Worm (Caenorhabditis elegans) whole organism, L1 larva: ENCODE data around the gene piki-1.
A peak's percentile ranks its signal among the peaks of the same experiment; 100 is the strongest.

Source experiments
- Y116A8C.19 ChIP-seq: sonication (generic microtip); optimal IDR thresholded peaks from 2 replicates; lab custom pipeline; 2016; ENCODE audit warnings: missing compliant biosample characterization, missing genetic modification characterization, borderline replicate concordance
- blmp-1 ChIP-seq: fragments of 150-350 bp; optimal IDR thresholded peaks from 2 replicates; lab custom pipeline; 2014; ENCODE audit warnings: missing biosample characterization, missing genetic modification characterization
- ceh-63 ChIP-seq: fragments of 200-800 bp; sonication (Bioruptor generic); optimal IDR thresholded peaks from 2 replicates; lab custom pipeline; 2018; ENCODE audit warnings: mild to moderate bottlenecking, missing genetic modification characterization, missing compliant biosample characterization
- ceh-8 ChIP-seq: fragments of 200-800 bp; sonication (Bioruptor generic); optimal IDR thresholded peaks from 2 replicates; lab custom pipeline; 2018; ENCODE audit warnings: mild to moderate bottlenecking, missing genetic modification characterization, moderate library complexity, missing compliant biosample characterization
- ceh-88 ChIP-seq: fragments of 200-800 bp; sonication (Bioruptor generic); IDR thresholded peaks from 2 replicates; pipeline ENCODE4 v1.3.6; 2022; ENCODE audit warnings: missing genetic modification characterization, missing compliant biosample characterization
- dpl-1 ChIP-seq, 3 experiments: fragments of 150-350 bp in 2 of 3; sonication (generic microtip) in 1 of 3; optimal IDR thresholded peaks; 2 replicates each; lab custom pipeline; 2014 to 2017; ENCODE audit warnings: missing biosample characterization in 3 of 3, missing genetic modification characterization in 3 of 3, missing genetic modification reagents in 3 of 3
- dsc-1 ChIP-seq: sonication (generic microtip); optimal IDR thresholded peaks from 2 replicates; lab custom pipeline; 2016; ENCODE audit warnings: mild to moderate bottlenecking, missing genetic modification characterization, missing compliant biosample characterization
- efl-1 ChIP-seq, 4 experiments: fragments of 150-350 bp; optimal IDR thresholded peaks in 3 of 4; peaks in 1 of 4; 1 replicate in 1 of 4; 2 replicates in 3 of 4; lab custom pipeline; 2014; ENCODE audit warnings: missing biosample characterization in 2 of 4, missing genetic modification characterization in 2 of 4, missing genetic modification reagents in 2 of 4
- efl-3 ChIP-seq: fragments of 200-800 bp; sonication (Bioruptor generic); optimal IDR thresholded peaks from 2 replicates; lab custom pipeline; 2018; ENCODE audit warnings: mild to moderate bottlenecking, missing genetic modification characterization, missing compliant biosample characterization
- egl-13 ChIP-seq: sonication (generic microtip); optimal IDR thresholded peaks from 2 replicates; lab custom pipeline; 2016; ENCODE audit warnings: missing genotype, missing genetic modification reagents, missing genetic modification characterization, missing compliant biosample characterization
- egl-27 ChIP-seq, 2 experiments: fragments of 150-350 bp in 1 of 2; sonication (generic microtip); optimal IDR thresholded peaks; 3 replicates each; lab custom pipeline; 2017 to 2018; ENCODE audit warnings: missing biosample characterization in 2 of 2, missing genetic modification characterization in 2 of 2, missing genetic modification reagents in 2 of 2
- elt-3 ChIP-seq, 6 experiments: fragments of 150-350 bp in 1 of 6; sonication (generic microtip); optimal IDR thresholded peaks; 2 replicates each; lab custom pipeline; 2017 to 2018; ENCODE audit warnings: missing biosample characterization in 6 of 6, missing genetic modification characterization in 6 of 6, inconsistent platforms in 1 of 6
- ets-5 ChIP-seq: fragments of 200-800 bp; sonication (Bioruptor generic); IDR thresholded peaks from 2 replicates; pipeline ENCODE4 v1.3.6; 2022; ENCODE audit warnings: missing genetic modification characterization, missing compliant biosample characterization
- fkh-10 ChIP-seq: sonication (generic microtip); optimal IDR thresholded peaks from 2 replicates; lab custom pipeline; 2017; ENCODE audit warnings: missing biosample characterization, missing genetic modification reagents, missing genetic modification characterization
- grh-1 ChIP-seq: fragments of 200-800 bp; sonication (Bioruptor generic); IDR thresholded peaks from 2 replicates; pipeline ENCODE4 v1.3.6; 2022; ENCODE audit warnings: missing genetic modification reagents, missing genetic modification characterization, missing compliant biosample characterization
- hlh-4 ChIP-seq: sonication (generic microtip); optimal IDR thresholded peaks from 2 replicates; lab custom pipeline; 2016; ENCODE audit warnings: mild to moderate bottlenecking, missing genetic modification characterization, missing compliant biosample characterization
- hpl-2 ChIP-seq: fragments of 150-350 bp; optimal IDR thresholded peaks from 2 replicates; lab custom pipeline; 2014; ENCODE audit warnings: missing biosample characterization, missing genetic modification reagents, missing genetic modification characterization
- irx-1 ChIP-seq: sonication (generic microtip); optimal IDR thresholded peaks from 2 replicates; lab custom pipeline; 2016; ENCODE audit warnings: missing genetic modification characterization, missing compliant biosample characterization
- jun-1 ChIP-seq: fragments of 150-350 bp; optimal IDR thresholded peaks from 2 replicates; lab custom pipeline; 2014; ENCODE audit warnings: missing biosample characterization, missing genetic modification reagents, missing genetic modification characterization
- lin-14 ChIP-seq: fragments of 200-800 bp; sonication (Bioruptor generic); optimal IDR thresholded peaks from 2 replicates; lab custom pipeline; 2018; ENCODE audit warnings: mild to moderate bottlenecking, missing genetic modification characterization, moderate library complexity, missing compliant biosample characterization
- lin-35 ChIP-seq, 2 experiments: fragments of 150-350 bp; optimal IDR thresholded peaks; 2 replicates each; lab custom pipeline; 2014; ENCODE audit warnings: missing biosample characterization in 2 of 2, missing genetic modification characterization in 2 of 2, missing genetic modification reagents in 2 of 2
- lir-3 ChIP-seq: sonication (generic microtip); optimal IDR thresholded peaks from 2 replicates; lab custom pipeline; 2016; ENCODE audit warnings: mild to moderate bottlenecking, missing genetic modification characterization, moderate library complexity, missing compliant biosample characterization; ENCODE audit not compliant: poor library complexity
- mab-9 ChIP-seq: fragments of 200-800 bp; sonication (Bioruptor generic); IDR thresholded peaks from 2 replicates; pipeline ENCODE4 v1.3.6; 2022; ENCODE audit warnings: missing genetic modification reagents, missing genetic modification characterization, missing compliant biosample characterization
- mep-1 ChIP-seq: fragments of 150-350 bp; optimal IDR thresholded peaks from 2 replicates; lab custom pipeline; 2014; ENCODE audit warnings: missing biosample characterization, missing genetic modification characterization
- nhr-19 ChIP-seq: fragments of 200-800 bp; sonication (Bioruptor generic); conservative IDR thresholded peaks from 2 replicates; pipeline ENCODE4 v1.3.6; 2022; ENCODE audit warnings: missing genetic modification characterization, missing compliant biosample characterization
- nhr-20 ChIP-seq: sonication (generic microtip); optimal IDR thresholded peaks from 2 replicates; lab custom pipeline; 2016; ENCODE audit warnings: mild to moderate bottlenecking, missing genetic modification characterization, missing compliant biosample characterization
- nhr-28 ChIP-seq: fragments of 150-350 bp; optimal IDR thresholded peaks from 2 replicates; lab custom pipeline; 2014; ENCODE audit warnings: missing biosample characterization, missing genetic modification characterization
- nhr-71 ChIP-seq: sonication (generic microtip); optimal IDR thresholded peaks from 2 replicates; lab custom pipeline; 2016; ENCODE audit warnings: mild to moderate bottlenecking, missing genetic modification characterization, moderate library complexity, missing compliant biosample characterization
- nhr-76 ChIP-seq: sonication (generic microtip); optimal IDR thresholded peaks from 2 replicates; lab custom pipeline; 2017; ENCODE audit warnings: missing biosample characterization, missing genetic modification characterization
- nhr-85 ChIP-seq: sonication (generic microtip); peaks from one replicate; lab custom pipeline; 2016; ENCODE audit warnings: missing genetic modification characterization, inconsistent platforms, missing compliant biosample characterization
- nhr-90 ChIP-seq: sonication (generic microtip); optimal IDR thresholded peaks from 2 replicates; lab custom pipeline; 2016; ENCODE audit warnings: mild to moderate bottlenecking, missing genetic modification characterization, missing compliant biosample characterization; ENCODE audit not compliant: poor library complexity
- pax-3 ChIP-seq: fragments of 200-800 bp; sonication (Bioruptor generic); optimal IDR thresholded peaks from 2 replicates; lab custom pipeline; 2018; ENCODE audit warnings: mild to moderate bottlenecking, missing genetic modification characterization, moderate library complexity, missing compliant biosample characterization
- skn-1 ChIP-seq: fragments of 150-350 bp; optimal IDR thresholded peaks from 2 replicates; lab custom pipeline; 2014; ENCODE audit warnings: missing biosample characterization, missing genetic modification characterization
- snpc-4 ChIP-seq: fragments of 150-350 bp; optimal IDR thresholded peaks from 2 replicates; lab custom pipeline; 2014; ENCODE audit warnings: missing biosample characterization, missing genetic modification characterization
- snu-23 ChIP-seq: sonication (generic microtip); optimal IDR thresholded peaks from 2 replicates; lab custom pipeline; 2016; ENCODE audit warnings: missing genetic modification characterization, missing compliant biosample characterization
- tbx-2 ChIP-seq: sonication (generic microtip); optimal IDR thresholded peaks from 2 replicates; lab custom pipeline; 2016; ENCODE audit warnings: missing genetic modification characterization, missing compliant biosample characterization
- unc-130 ChIP-seq: fragments of 150-350 bp; optimal IDR thresholded peaks from 2 replicates; lab custom pipeline; 2017; ENCODE audit warnings: missing biosample characterization, missing genetic modification characterization, inconsistent platforms
- unc-86 ChIP-seq: sonication (generic microtip); optimal IDR thresholded peaks from 2 replicates; lab custom pipeline; 2016; ENCODE audit warnings: missing genetic modification characterization, missing compliant biosample characterization
- vab-15 ChIP-seq: sonication (generic microtip); optimal IDR thresholded peaks from 2 replicates; lab custom pipeline; 2017; ENCODE audit warnings: missing genotype, mild to moderate bottlenecking, missing genetic modification characterization, missing compliant biosample characterization
- zag-1 ChIP-seq: fragments of 150-350 bp; optimal IDR thresholded peaks from 2 replicates; lab custom pipeline; 2014; ENCODE audit warnings: missing biosample characterization, missing genetic modification characterization
- zip-4 ChIP-seq: fragments of 200-800 bp; sonication (Bioruptor generic); optimal IDR thresholded peaks from 2 replicates; lab custom pipeline; 2018; ENCODE audit warnings: mild to moderate bottlenecking, missing genetic modification characterization, moderate library complexity, missing compliant biosample characterization
- ztf-4 ChIP-seq: fragments of 150-350 bp; optimal IDR thresholded peaks from 2 replicates; lab custom pipeline; 2014; ENCODE audit warnings: missing biosample characterization, missing genetic modification characterization

Gene piki-1

ce11 chrX:15264149-15264548, 17.9 kb upstream of the piki-1 start:
- peak; percentile 97 for TF ChIP-seq nhr-85
- peak; percentile 21 for TF ChIP-seq tbx-2
- peak; percentile 76 for TF ChIP-seq nhr-20
- TF ChIP-seq mep-1 (tag; lab: Kevin White, UChicago): peak; percentile 22
- no peak for TF ChIP-seq unc-86
- no peak for TF ChIP-seq skn-1 (tag; lab: Kevin White, UChicago)
- TF ChIP-seq lin-14: peak; percentile 38
- TF ChIP-seq ets-5 (GFP tag; lab: Robert Waterston, UW): no peak
- TF ChIP-seq irx-1 (tag; lab: Kevin White, UChicago): peak; percentile 8
- TF ChIP-seq nhr-19 (GFP tag; lab: Robert Waterston, UW): peak; percentile 56
- TF ChIP-seq nhr-71 (tag; lab: Kevin White, UChicago): peak; percentile 45
- no peak for TF ChIP-seq efl-3
- peak; percentile 55 for TF ChIP-seq blmp-1 (tag; lab: Kevin White, UChicago)
- no peak for TF ChIP-seq ceh-63 (GFP tag; lab: Kevin White, UChicago)
- no peak for TF ChIP-seq unc-130
- peak; percentile 47; the same call in 1 of the 2 replicates for TF ChIP-seq grh-1 (GFP tag; lab: Robert Waterston, UW)
- TF ChIP-seq ztf-4: no peak
- peak in 1 of 2 experiments; percentile 2 for TF ChIP-seq lin-35 (GFP tag; optimal IDR thresholded peaks at IDR 0.05; lab: Kevin White, UChicago)
- peak; percentile 53 for TF ChIP-seq snu-23 (GFP tag; lab: Kevin White, UChicago)
- peak in 2 of 6 experiments; percentile 9 to 51 for TF ChIP-seq elt-3 (tag; optimal IDR thresholded peaks at IDR 0.05; lab: Kevin White, UChicago)
- TF ChIP-seq pax-3 (tag; lab: Kevin White, UChicago): no peak
- TF ChIP-seq egl-27 (tag; optimal IDR thresholded peaks at IDR 0.05; lab: Kevin White, UChicago): no peak
- peak; percentile 61 for TF ChIP-seq nhr-90

DNA sequence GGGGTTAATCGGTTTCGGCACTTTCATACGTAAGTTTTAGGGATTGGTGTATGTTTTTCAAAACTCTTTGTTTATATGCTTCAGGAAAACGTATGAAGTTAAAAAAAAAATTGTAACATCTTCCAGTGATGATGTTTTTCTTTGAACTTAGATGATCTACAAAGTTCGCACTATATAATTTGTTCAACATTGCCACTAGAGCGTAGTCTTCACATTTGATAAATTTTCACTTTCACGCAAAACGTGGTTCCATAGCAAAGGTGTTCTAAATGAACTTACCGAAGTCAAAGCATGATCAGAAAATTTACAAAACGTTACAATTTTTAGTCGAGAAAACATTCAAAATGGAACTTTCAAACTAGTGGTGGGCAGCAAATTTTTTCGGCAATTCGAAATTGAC, 16.7 kb upstream of the piki-1 start:
- TF ChIP-seq efl-3 (no peak), ceh-88 (GFP tag; lab: Robert Waterston, UW) (no peak), unc-130 (no peak), jun-1 (tag; lab: Kevin White, UChicago) (no peak), dsc-1 (tag; lab: Kevin White, UChicago) (no peak), egl-13 (no peak)

DNA sequence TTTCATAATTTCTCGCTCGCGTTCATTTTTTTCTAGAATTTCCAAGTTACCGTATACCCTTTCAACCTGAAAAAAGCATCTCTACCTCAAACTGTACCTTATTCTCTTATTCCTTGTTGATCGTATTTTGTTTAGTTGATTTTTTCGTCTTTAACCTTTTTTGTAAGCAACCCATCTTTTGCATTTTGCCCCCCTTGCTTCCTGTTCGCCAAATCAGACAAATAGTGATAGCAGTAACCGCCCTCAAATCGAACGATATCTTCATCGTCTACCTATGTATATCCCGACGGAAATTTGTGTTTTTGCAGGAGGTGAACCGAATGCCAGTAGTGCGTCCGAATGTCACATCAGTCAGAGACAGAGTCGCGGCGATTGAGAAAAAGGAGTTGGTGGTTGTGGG, 16.2 kb upstream of the piki-1 start, which contains the start of gene F46F2.5:
F46F2.5 (plus strand) TSS at position 301 of the 400 bp plus-strand sequence.
- no peak for TF ChIP-seq hpl-2 (GFP tag; lab: Kevin White, UChicago)
- 0 out of 2 replicates have a peak, but pooled peaks have one; percentile 22 for TF ChIP-seq grh-1 (GFP tag; lab: Robert Waterston, UW)
- no peak for TF ChIP-seq elt-3 (tag; optimal IDR thresholded peaks at IDR 0.05; lab: Kevin White, UChicago)
- no peak for TF ChIP-seq snpc-4 (tag; lab: Kevin White, UChicago)
- no peak for TF ChIP-seq tbx-2
- TF ChIP-seq, all 84 proteins: peak for 1

- TF ChIP-seq hlh-4 (tag; lab: Kevin White, UChicago) (no peak), vab-15 (tag; lab: Kevin White, UChicago) (no peak), nhr-28 (no peak), ceh-8 (GFP tag; lab: Kevin White, UChicago) (no peak), lir-3 (tag; lab: Kevin White, UChicago) (no peak), zip-4 (GFP tag; lab: Kevin White, UChicago) (no peak), nhr-19 (GFP tag; lab: Robert Waterston, UW) (0 out of 2 replicates have a peak, but pooled peaks have one; percentile 11), dpl-1 (GFP tag; optimal IDR thresholded peaks at IDR 0.05; lab: Kevin White, UChicago) (no peak), elt-3 (tag; optimal IDR thresholded peaks at IDR 0.05; lab: Kevin White, UChicago) (peak in 1 of 6 experiments; percentile 31), unc-86 (no peak), zag-1 (tag; lab: Kevin White, UChicago) (no peak), lin-35 (GFP tag; optimal IDR thresholded peaks at IDR 0.05; lab: Kevin White, UChicago) (no peak), mab-9 (GFP tag; lab: Robert Waterston, UW) (no peak), efl-1 (optimal IDR thresholded peaks at IDR 0.05; lab: Kevin White, UChicago) (no peak), efl-1 (GFP tag; optimal IDR thresholded peaks at IDR 0.05 in 1 of 2; lab: Kevin White, UChicago) (no peak), nhr-20 (peak; percentile 68), fkh-10 (GFP tag; lab: Kevin White, UChicago) (no peak), egl-13 (no peak), pax-3 (tag; lab: Kevin White, UChicago) (no peak), nhr-76 (tag; lab: Kevin White, UChicago) (no peak), nhr-90 (peak; percentile 50), ceh-63 (GFP tag; lab: Kevin White, UChicago) (no peak), unc-130 (no peak), grh-1 (GFP tag; lab: Robert Waterston, UW) (0 out of 2 replicates have a peak, but pooled peaks have one; percentile 6), Y116A8C.19 (tag; lab: Kevin White, UChicago) (no peak), ets-5 (GFP tag; lab: Robert Waterston, UW) (no peak)
Observed at ce11 chrX:15259947-15260687, 13.9 kb upstream of the piki-1 start, which contains the start of gene F46F2.3. Gene F46F2.3 (minus strand): TSS chrX:15260287.
